Worm (Caenorhabditis elegans) whole organism, midembryonic: ENCODE data around the gene pqn-96.

Source experiments
- flt-1 ChIP-seq: fragments of 200-800 bp; sonication (Bioruptor generic); IDR thresholded peaks from 2 replicates; pipeline ENCODE4 v1.3.6; 2022; ENCODE audit warnings: missing genetic modification characterization, missing compliant biosample characterization
- med-1 ChIP-seq: sonication (generic microtip); optimal IDR thresholded peaks from 2 replicates; lab custom pipeline; 2017; ENCODE audit warnings: missing genetic modification characterization, mild to moderate bottlenecking, missing compliant biosample characterization, antibody characterized with exemption, missing genetic modification reagents; ENCODE audit not compliant: insufficient read depth
- tab-1 ChIP-seq: fragments of 200-800 bp; sonication (Bioruptor generic); IDR thresholded peaks from 2 replicates; pipeline ENCODE4 v1.3.6; 2022; ENCODE audit warnings: missing genetic modification characterization, missing compliant biosample characterization
- ztf-23 ChIP-seq: fragments of 200-800 bp; sonication (Bioruptor generic); IDR thresholded peaks from 2 replicates; pipeline ENCODE4 v1.3.6; 2022; ENCODE audit warnings: missing genetic modification reagents, missing genetic modification characterization, missing compliant biosample characterization
- ztf-29 ChIP-seq: fragments of 200-800 bp; sonication (Bioruptor generic); IDR thresholded peaks from 2 replicates; pipeline ENCODE4 v1.3.6; 2022; ENCODE audit warnings: missing genetic modification reagents, missing genetic modification characterization, missing compliant biosample characterization

- TF ChIP-seq tab-1 (GFP tag; lab: Robert Waterston, UW): no peak
- no peak for TF ChIP-seq med-1 (GFP tag; lab: Kevin White, UChicago)
- no peak for TF ChIP-seq flt-1 (GFP tag; lab: Robert Waterston, UW)
- TF ChIP-seq ztf-29: no peak
- TF ChIP-seq ztf-23: no peak
These were observed 38.7 kb downstream of the pqn-96 start for ce11 chrIII:8400478-8400877.
